Worm (Caenorhabditis elegans) whole organism, L2 larva: ENCODE measurements around the gene F58H1.2.

Source experiments
- F13H6.1 ChIP-seq: sonication (generic microtip); optimal IDR thresholded peaks from 2 replicates; lab custom pipeline; 2016; ENCODE audit warnings: missing genetic modification characterization, missing compliant biosample characterization
- ceh-16 ChIP-seq: fragments of 150-350 bp; optimal IDR thresholded peaks from 2 replicates; lab custom pipeline; 2014; ENCODE audit warnings: missing biosample characterization, missing genetic modification characterization
- egl-27 ChIP-seq: sonication (generic microtip); optimal IDR thresholded peaks from 3 replicates; lab custom pipeline; 2017; ENCODE audit warnings: missing biosample characterization, missing genetic modification reagents, missing genetic modification characterization
- elt-3 ChIP-seq: sonication (generic microtip); optimal IDR thresholded peaks from 2 replicates; lab custom pipeline; 2017; ENCODE audit warnings: missing biosample characterization, missing genetic modification characterization
- fos-1 ChIP-seq: fragments of 150-350 bp; optimal IDR thresholded peaks from 2 replicates; lab custom pipeline; 2014; ENCODE audit warnings: missing biosample characterization, missing genetic modification characterization
- lsy-2 ChIP-seq, 2 experiments: fragments of 150-350 bp in 1 of 2; sonication (generic microtip) in 1 of 2; optimal IDR thresholded peaks; 2 replicates each; lab custom pipeline; 2014 to 2017; ENCODE audit warnings: missing biosample characterization in 2 of 2, missing genetic modification characterization in 2 of 2
- mab-5 ChIP-seq: fragments of 150-350 bp; optimal IDR thresholded peaks from 2 replicates; lab custom pipeline; 2014; ENCODE audit warnings: missing biosample characterization, missing genetic modification characterization
- mdl-1 ChIP-seq, 2 experiments: fragments of 150-350 bp in 1 of 2; sonication (generic microtip) in 1 of 2; optimal IDR thresholded peaks; 2 replicates each; lab custom pipeline; 2017; ENCODE audit warnings: missing biosample characterization in 2 of 2, missing genetic modification characterization in 2 of 2
- nhr-10 ChIP-seq: sonication (generic microtip); optimal IDR thresholded peaks from 2 replicates; lab custom pipeline; 2017; ENCODE audit warnings: missing biosample characterization, missing genetic modification characterization
- nhr-23 ChIP-seq: fragments of 150-350 bp; optimal IDR thresholded peaks from 2 replicates; lab custom pipeline; 2014; ENCODE audit warnings: missing biosample characterization, missing genetic modification reagents, missing genetic modification characterization
- nhr-6 ChIP-seq: fragments of 150-350 bp; optimal IDR thresholded peaks from 2 replicates; lab custom pipeline; 2014; ENCODE audit warnings: missing biosample characterization, missing genetic modification characterization

- no peak for TF ChIP-seq nhr-10 (tag; lab: Kevin White, UChicago)
- no peak for TF ChIP-seq fos-1 (tag; lab: Kevin White, UChicago)
- TF ChIP-seq ceh-16 (tag; lab: Kevin White, UChicago), result no peak
- no peak for TF ChIP-seq mdl-1 (tag; optimal IDR thresholded peaks at IDR 0.05; lab: Kevin White, UChicago)
- TF ChIP-seq elt-3, result no peak
- TF ChIP-seq nhr-23 (tag; lab: Kevin White, UChicago), result no peak
- TF ChIP-seq mab-5 (tag; lab: Kevin White, UChicago), result no peak
- TF ChIP-seq lsy-2 (tag; optimal IDR thresholded peaks at IDR 0.05; lab: Kevin White, UChicago), result no peak
- no peak for TF ChIP-seq F13H6.1 (tag; lab: Kevin White, UChicago)
- no peak for TF ChIP-seq egl-27
- TF ChIP-seq nhr-6 (tag; lab: Kevin White, UChicago), result no peak
Observed at ce11 chrV:11953621-11954020, 24.7 kb downstream of the F58H1.2 start.
